Fruit fly (Drosophila melanogaster) whole organism, embryonic: ENCODE results near the gene dind.

ENCODE experiments used
- B-H2 ChIP-seq: fragments of 200-800 bp; sonication (Bioruptor generic); optimal IDR thresholded peaks from 2 replicates; lab custom pipeline; 2018; ENCODE audit warnings: missing biosample characterization, mild to moderate bottlenecking, missing genetic modification characterization
- CG12744 ChIP-seq: fragments of 200-800 bp; sonication (Bioruptor generic); optimal IDR thresholded peaks from 2 replicates; lab custom pipeline; 2016; ENCODE audit warnings: missing biosample characterization, missing genetic modification characterization
- CG13123 ChIP-seq: fragments of 200-800 bp; sonication (Bioruptor generic); optimal IDR thresholded peaks from 2 replicates; lab custom pipeline; 2016; ENCODE audit warnings: missing biosample characterization, missing genetic modification characterization
- CG14667 ChIP-seq: fragments of 200-800 bp; sonication (Bioruptor generic); IDR thresholded peaks from 2 replicates; pipeline ENCODE4 v1.3.6; 2022; ENCODE audit warnings: missing biosample characterization, missing genetic modification characterization
- CG14965 ChIP-seq: fragments of 200-800 bp; sonication (Bioruptor generic); optimal IDR thresholded peaks from 2 replicates; lab custom pipeline; 2016; ENCODE audit warnings: missing biosample characterization, missing genetic modification characterization, borderline replicate concordance
- CG18764 ChIP-seq: fragments of 200-800 bp; sonication (Bioruptor generic); optimal IDR thresholded peaks from 3 replicates; lab custom pipeline; 2016; ENCODE audit warnings: missing biosample characterization, missing genetic modification characterization
- CG31224 ChIP-seq: fragments of 200-800 bp; sonication (Bioruptor generic); IDR thresholded peaks from 2 replicates; pipeline ENCODE4 v1.3.6; 2022; ENCODE audit warnings: missing biosample characterization, missing genetic modification characterization
- CG5180 ChIP-seq: fragments of 200-800 bp; sonication (Bioruptor generic); optimal IDR thresholded peaks from 3 replicates; lab custom pipeline; 2017; ENCODE audit warnings: missing biosample characterization, missing genetic modification characterization, mild to moderate bottlenecking, moderate library complexity, missing genetic modification reagents
- CG6254 ChIP-seq: fragments of 200-800 bp; sonication (Bioruptor generic); optimal IDR thresholded peaks from 3 replicates; lab custom pipeline; 2017; ENCODE audit warnings: mild to moderate bottlenecking, missing biosample characterization, missing genetic modification reagents, missing genetic modification characterization
- CG6654 ChIP-seq: fragments of 200-800 bp; sonication (Bioruptor generic); optimal IDR thresholded peaks from 2 replicates; lab custom pipeline; 2017; ENCODE audit warnings: missing biosample characterization, mild to moderate bottlenecking, missing genetic modification characterization
- CG8478 ChIP-seq: fragments of >200 bp; optimal IDR thresholded peaks from 2 replicates; lab custom pipeline; 2018
- CoRest ChIP-seq: fragments of 200-800 bp; sonication (Bioruptor generic); optimal IDR thresholded peaks from 3 replicates; lab custom pipeline; 2018; ENCODE audit warnings: missing biosample characterization, mild to moderate bottlenecking, missing genetic modification characterization, moderate library complexity
- D19A ChIP-seq: fragments of 200-800 bp; optimal IDR thresholded peaks from 3 replicates; lab custom pipeline; 2019; ENCODE audit warnings: missing biosample characterization, mild to moderate bottlenecking, missing genetic modification characterization, moderate library complexity
- Deaf1 ChIP-seq: fragments of 200-800 bp; optimal IDR thresholded peaks from 3 replicates; lab custom pipeline; 2019; ENCODE audit warnings: missing biosample characterization, mild to moderate bottlenecking, missing genetic modification characterization, moderate library complexity
- Doc2 ChIP-seq: fragments of 200-800 bp; sonication (Bioruptor generic); IDR thresholded peaks from 2 replicates; pipeline ENCODE4 v1.3.6; 2022; ENCODE audit warnings: missing biosample characterization, missing genetic modification characterization
- Dp ChIP-seq: fragments of 200-800 bp; sonication (Bioruptor generic); optimal IDR thresholded peaks from 2 replicates; lab custom pipeline; 2018; ENCODE audit warnings: missing biosample characterization, mild to moderate bottlenecking, missing genetic modification characterization, moderate library complexity
- GATAe ChIP-seq: fragments of 200-800 bp; sonication (Bioruptor generic); conservative IDR thresholded peaks from 2 replicates; pipeline ENCODE4 v1.3.6; 2022; ENCODE audit warnings: missing biosample characterization, missing genetic modification characterization
- Mad ChIP-seq: fragments of 200-800 bp; sonication (Bioruptor generic); optimal IDR thresholded peaks from 2 replicates; lab custom pipeline; 2016; ENCODE audit warnings: missing biosample characterization, missing genetic modification characterization
- Myb ChIP-seq: fragments of 200-800 bp; sonication (Bioruptor generic); optimal IDR thresholded peaks from 2 replicates; lab custom pipeline; 2016; ENCODE audit warnings: missing biosample characterization, missing genetic modification characterization
- Neu2 ChIP-seq: fragments of 200-800 bp; sonication (Bioruptor generic); optimal IDR thresholded peaks from 3 replicates; lab custom pipeline; 2016; ENCODE audit warnings: missing biosample characterization, missing genetic modification characterization, borderline replicate concordance
- Nf-YB ChIP-seq: fragments of 200-800 bp; sonication (Bioruptor generic); optimal IDR thresholded peaks from 3 replicates; lab custom pipeline; 2019; ENCODE audit warnings: missing biosample characterization, mild to moderate bottlenecking, missing genetic modification characterization, moderate library complexity
- Nf-YC ChIP-seq: fragments of 200-800 bp; optimal IDR thresholded peaks from 3 replicates; lab custom pipeline; 2019; ENCODE audit warnings: missing biosample characterization, mild to moderate bottlenecking, missing genetic modification characterization, moderate library complexity
- Trl ChIP-seq, 3 experiments: fragments of >200 bp in 2 of 3; fragments of 200-800 bp in 1 of 3; sonication (Bioruptor generic) in 1 of 3; optimal IDR thresholded peaks; 2 replicates in 1 of 3; 3 replicates in 2 of 3; lab custom pipeline; 2016 to 2017; ENCODE audit warnings: missing biosample characterization in 1 of 3, missing genetic modification characterization in 1 of 3
- abd-A ChIP-seq: fragments of 200-800 bp; sonication (Bioruptor generic); optimal IDR thresholded peaks from 3 replicates; lab custom pipeline; 2019; ENCODE audit warnings: missing biosample characterization, mild to moderate bottlenecking, missing genetic modification characterization, moderate library complexity
- aop ChIP-seq: fragments of 200-800 bp; sonication (Bioruptor generic); IDR thresholded peaks from 2 replicates; pipeline ENCODE4 v1.3.6; 2022; ENCODE audit warnings: missing biosample characterization, missing genetic modification characterization
- cg ChIP-seq: fragments of 200-800 bp; sonication (Bioruptor generic); optimal IDR thresholded peaks from 3 replicates; lab custom pipeline; 2019; ENCODE audit warnings: missing biosample characterization, mild to moderate bottlenecking, missing genetic modification characterization, moderate library complexity
- chinmo ChIP-seq: fragments of 200-800 bp; sonication (Bioruptor generic); IDR thresholded peaks from 4 replicates; pipeline ENCODE4 v1.3.6; 2022; ENCODE audit warnings: missing biosample characterization, missing genetic modification characterization; ENCODE audit not compliant: partially characterized antibody
- crp ChIP-seq, 2 experiments: fragments of 200-800 bp; sonication (Bioruptor generic); optimal IDR thresholded peaks; 2 replicates in 1 of 2; 3 replicates in 1 of 2; lab custom pipeline; 2017; ENCODE audit warnings: missing biosample characterization in 2 of 2, missing genetic modification characterization in 2 of 2, mild to moderate bottlenecking in 1 of 2, moderate library complexity in 1 of 2
- cwo ChIP-seq: fragments of 200-800 bp; sonication (Bioruptor generic); optimal IDR thresholded peaks from 3 replicates; lab custom pipeline; 2017; ENCODE audit warnings: missing biosample characterization, missing genetic modification characterization, mild to moderate bottlenecking, moderate library complexity, missing genetic modification reagents
- dm ChIP-seq: fragments of 200-800 bp; sonication (Bioruptor generic); optimal IDR thresholded peaks from 3 replicates; lab custom pipeline; 2016; ENCODE audit warnings: missing biosample characterization, missing genetic modification characterization
- emc ChIP-seq: fragments of 200-800 bp; sonication (Bioruptor generic); optimal IDR thresholded peaks from 2 replicates; lab custom pipeline; 2016; ENCODE audit warnings: missing biosample characterization, missing genetic modification characterization
- eve ChIP-seq, 2 experiments: fragments of >200 bp; optimal IDR thresholded peaks; 2 replicates each; lab custom pipeline; 2017; ENCODE audit warnings: missing biosample characterization in 2 of 2, missing genetic modification characterization in 2 of 2
- ewg ChIP-seq: fragments of 200-800 bp; sonication (Bioruptor generic); optimal IDR thresholded peaks from 3 replicates; lab custom pipeline; 2017; ENCODE audit warnings: mild to moderate bottlenecking, missing biosample characterization, missing genetic modification reagents, missing genetic modification characterization
- hb ChIP-seq: fragments of 200-800 bp; sonication (Bioruptor generic); IDR thresholded peaks from 3 replicates; pipeline ENCODE4 v1.3.6; 2022; ENCODE audit warnings: missing biosample characterization, missing genetic modification characterization; ENCODE audit not compliant: partially characterized antibody
- nerfin-1 ChIP-seq: fragments of 200-800 bp; sonication (Bioruptor generic); optimal IDR thresholded peaks from 3 replicates; lab custom pipeline; 2019; ENCODE audit warnings: missing biosample characterization, mild to moderate bottlenecking, missing genetic modification characterization, moderate library complexity
- oc ChIP-seq: fragments of 200-800 bp; sonication (Bioruptor generic); optimal IDR thresholded peaks from 2 replicates; lab custom pipeline; 2018; ENCODE audit warnings: missing biosample characterization, mild to moderate bottlenecking, missing genetic modification characterization, moderate library complexity
- peb ChIP-seq: fragments of 200-800 bp; sonication (Bioruptor generic); IDR thresholded peaks from 2 replicates; pipeline ENCODE4 v1.3.6; 2022; ENCODE audit warnings: missing biosample characterization, missing genetic modification characterization
- pfk ChIP-seq: fragments of 200-800 bp; sonication (Bioruptor generic); optimal IDR thresholded peaks from 2 replicates; lab custom pipeline; 2018; ENCODE audit warnings: missing biosample characterization, mild to moderate bottlenecking, missing genetic modification characterization, moderate library complexity
- pzg ChIP-seq: fragments of 200-800 bp; sonication (Bioruptor generic); optimal IDR thresholded peaks from 3 replicates; lab custom pipeline; 2018; ENCODE audit warnings: missing biosample characterization, mild to moderate bottlenecking, missing genetic modification characterization, moderate library complexity
- shn ChIP-seq: fragments of 200-800 bp; sonication (Bioruptor generic); optimal IDR thresholded peaks from 3 replicates; lab custom pipeline; 2016; ENCODE audit warnings: missing biosample characterization, missing genetic modification characterization
- sima ChIP-seq: fragments of 200-800 bp; sonication (Bioruptor generic); optimal IDR thresholded peaks from 2 replicates; lab custom pipeline; 2016; ENCODE audit warnings: missing biosample characterization, missing genetic modification characterization
- usp ChIP-seq: fragments of >200 bp; optimal IDR thresholded peaks from 2 replicates; lab custom pipeline; 2017; ENCODE audit warnings: missing biosample characterization, missing genetic modification characterization
- vnd ChIP-seq: fragments of 200-800 bp; sonication (Bioruptor generic); IDR thresholded peaks from 3 replicates; pipeline ENCODE4 v1.3.6; 2022; ENCODE audit warnings: missing biosample characterization, missing genetic modification characterization; ENCODE audit not compliant: partially characterized antibody

Gene dind

DNA sequence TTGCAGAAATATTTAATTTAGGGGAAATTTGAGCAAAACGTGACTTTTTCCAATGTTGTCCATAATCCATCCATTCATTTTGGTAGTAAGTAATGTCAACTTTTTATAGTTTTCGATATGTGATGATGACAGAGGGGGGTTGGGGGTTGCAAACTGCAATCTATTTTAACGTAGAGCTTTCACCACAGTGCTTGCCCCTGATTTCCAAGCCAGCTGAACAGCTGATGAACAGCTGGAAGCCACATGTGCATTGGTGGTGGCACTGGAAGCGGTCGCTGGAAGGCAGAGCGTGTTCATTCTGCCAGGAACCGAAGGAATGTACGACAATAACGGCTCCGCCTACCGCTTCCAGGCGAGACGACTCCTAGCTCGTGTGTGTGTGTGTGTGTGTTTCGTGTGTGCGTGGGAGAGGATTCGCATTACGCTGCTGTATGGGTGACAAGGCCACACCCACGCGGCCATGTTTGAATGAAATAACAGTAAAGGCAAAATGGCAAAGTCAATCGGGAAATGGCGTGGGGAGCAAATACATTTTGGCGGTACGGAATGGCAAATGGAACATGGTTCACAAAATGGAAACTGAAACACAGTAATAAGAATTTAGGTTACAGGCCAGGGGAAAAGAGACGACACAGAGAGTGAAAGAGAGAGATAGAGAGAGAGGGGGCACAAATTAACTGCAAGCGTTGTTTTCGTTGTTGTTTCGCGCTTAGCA, 21.7 kb upstream of the dind start:
- peak; percentile 84 for TF ChIP-seq Nf-YC
- TF ChIP-seq abd-A (tag; lab: Kevin White, UChicago), result peak; percentile 91
- TF ChIP-seq pfk (GFP tag; lab: Kevin White, UChicago), result peak; percentile 94
- TF ChIP-seq hb, result 0 out of 3 replicates have a peak, but pooled peaks have one; percentile 14
- 0 out of 4 replicates have a peak, but pooled peaks have one; percentile 40 for TF ChIP-seq chinmo (GFP tag; lab: Robert Waterston, UW)
- TF ChIP-seq ewg, result peak; percentile 21
- peak; percentile 46 for TF ChIP-seq nerfin-1 (tag; lab: Kevin White, UChicago)
- no peak for TF ChIP-seq CG14965 (GFP tag; lab: Kevin White, UChicago)
- no peak for TF ChIP-seq usp (GFP tag; lab: Kevin White, UChicago)
- peak; percentile 11 for TF ChIP-seq Nf-YB (GFP tag; lab: Kevin White, UChicago)
- TF ChIP-seq Deaf1 (tag; lab: Kevin White, UChicago), result peak; percentile 76
- peak in 1 of 2 experiments; percentile 14 for TF ChIP-seq crp (GFP tag; optimal IDR thresholded peaks at IDR 0.05; lab: Kevin White, UChicago)
- peak; percentile 7 for TF ChIP-seq cg
- no peak for TF ChIP-seq Trl (optimal IDR thresholded peaks at IDR 0.05; lab: Kevin White, UChicago)
- no peak for TF ChIP-seq Trl (GFP tag; optimal IDR thresholded peaks at IDR 0.05; lab: Kevin White, UChicago)

DNA sequence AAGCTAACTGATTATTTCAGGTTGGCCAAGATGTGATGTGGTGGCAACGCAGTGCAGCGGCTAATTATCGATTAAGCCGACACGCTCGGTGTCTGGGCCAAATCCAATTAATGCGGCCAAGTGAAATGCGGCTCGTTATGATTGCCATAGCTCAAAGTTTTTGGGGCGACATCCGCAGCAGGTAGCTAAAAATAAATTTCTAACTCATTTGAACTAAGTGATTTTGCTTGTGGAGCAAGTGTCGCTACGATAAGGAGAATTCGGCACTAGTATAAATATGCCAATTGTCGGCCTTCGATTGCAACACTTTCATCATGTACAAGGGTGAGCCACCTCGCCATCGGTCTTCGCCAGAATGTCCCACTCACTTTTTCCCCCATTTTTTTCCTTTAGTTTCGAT, 17.6 kb upstream of the dind start, which contains the start of gene CG34282:
TSS of gene CG34282 (plus strand) at position 301 of the 400 bp plus-strand sequence.
- TF ChIP-seq dm (no peak), pzg (GFP tag; lab: Kevin White, UChicago) (no peak), Mad (no peak), Neu2 (GFP tag; lab: Kevin White, UChicago) (no peak)

dm6 chr3R:18693611-18694010, 16.3 kb upstream of the dind start, which contains the start of gene CG14300:
TSS of gene CG14300 (minus strand) at chr3R:18693711.
- TF ChIP-seq CG6654, result no peak
- no peak for TF ChIP-seq vnd (GFP tag; lab: Robert Waterston, UW)
- TF ChIP-seq oc, result no peak
- no peak for TF ChIP-seq eve (GFP tag; optimal IDR thresholded peaks at IDR 0.05; lab: Kevin White, UChicago)
- TF ChIP-seq shn (GFP tag; lab: Kevin White, UChicago), result no peak
- no peak for TF ChIP-seq GATAe
- TF ChIP-seq D19A (tag; lab: Kevin White, UChicago), result no peak
- TF ChIP-seq sima (GFP tag; lab: Kevin White, UChicago), result no peak
- no peak for TF ChIP-seq CG18764 (GFP tag; lab: Kevin White, UChicago)

- no peak for TF ChIP-seq B-H2
Observed at dm6 chr3R:18692619-18693018, 15.3 kb upstream of the dind start, which contains the start of gene Muc91C. TSS of gene Muc91C (minus strand) at chr3R:18692719.

DNA sequence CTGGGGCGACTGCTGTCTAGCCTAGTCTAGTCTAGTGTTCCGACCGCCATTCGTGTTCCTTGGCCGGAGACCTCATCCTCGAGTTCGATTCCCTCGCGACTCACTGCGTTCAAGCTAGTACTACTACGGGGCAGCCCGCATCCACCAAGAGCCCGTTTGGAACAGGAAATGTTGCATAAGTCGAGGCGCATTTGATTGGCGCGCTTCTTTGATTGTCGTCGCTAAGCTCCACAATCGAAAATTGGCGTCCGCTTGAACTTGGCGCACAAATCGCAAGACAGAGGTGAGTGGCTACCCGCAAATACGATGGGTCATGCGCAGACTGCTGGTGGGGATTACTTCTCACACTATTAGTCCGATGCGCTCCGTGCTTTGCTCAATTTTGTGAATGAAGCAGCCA, 3.7 kb upstream of the dind start:
- no peak for TF ChIP-seq peb (GFP tag; lab: Robert Waterston, UW)
- TF ChIP-seq Dp (GFP tag; lab: Kevin White, UChicago), result peak; percentile 2
- TF ChIP-seq CG6254 (GFP tag; lab: Kevin White, UChicago), result no peak
- TF ChIP-seq CG8478 (lab: Kevin White, UChicago), result peak; percentile 12
- no peak for TF ChIP-seq CG14965 (GFP tag; lab: Kevin White, UChicago)
- TF ChIP-seq Myb (GFP tag; lab: Kevin White, UChicago), result no peak
- TF ChIP-seq emc (GFP tag; lab: Kevin White, UChicago), result no peak
- no peak for TF ChIP-seq CG13123 (GFP tag; lab: Kevin White, UChicago)
- TF ChIP-seq CG14667, result no peak
- TF ChIP-seq cwo (GFP tag; lab: Kevin White, UChicago), result no peak
- TF ChIP-seq Doc2, result no peak
- no peak for TF ChIP-seq CG5180 (GFP tag; lab: Kevin White, UChicago)
- TF ChIP-seq CG31224 (GFP tag; lab: Robert Waterston, UW), result 0 out of 2 replicates have a peak, but pooled peaks have one; percentile 14
- TF ChIP-seq ewg, result peak; percentile 26
- TF ChIP-seq CG12744, result no peak
- no peak for TF ChIP-seq CoRest (tag; lab: Kevin White, UChicago)
- TF ChIP-seq aop (GFP tag; lab: Robert Waterston, UW), result no peak
